Worm (Caenorhabditis elegans) whole organism, young adult: Measurements from ENCODE around the gene C32D5.14.

Source experiments
- B0019.2 ChIP-seq: fragments of 200-800 bp; sonication (Bioruptor generic); conservative IDR thresholded peaks from 2 replicates; pipeline ENCODE4 v1.3.6; 2022; ENCODE audit warnings: missing genetic modification reagents, missing genetic modification characterization, missing compliant biosample characterization
- B0261.1 ChIP-seq: sonication (generic microtip); optimal IDR thresholded peaks from 2 replicates; lab custom pipeline; 2016; ENCODE audit warnings: mild to moderate bottlenecking, missing genetic modification characterization, moderate library complexity, missing compliant biosample characterization
- F22D6.2 ChIP-seq: sonication (generic microtip); optimal IDR thresholded peaks from 2 replicates; lab custom pipeline; 2016; ENCODE audit warnings: mild to moderate bottlenecking, missing genetic modification characterization, missing compliant biosample characterization
- F23B12.7 ChIP-seq: sonication (generic microtip); optimal IDR thresholded peaks from 2 replicates; lab custom pipeline; 2017; ENCODE audit warnings: missing genetic modification characterization, mild to moderate bottlenecking, missing compliant biosample characterization, antibody characterized with exemption, moderate library complexity; ENCODE audit not compliant: insufficient read depth
- F52B5.7 ChIP-seq: sonication (generic microtip); optimal IDR thresholded peaks from 2 replicates; lab custom pipeline; 2016; ENCODE audit warnings: mild to moderate bottlenecking, missing genetic modification characterization, missing compliant biosample characterization
- T07F8.4 ChIP-seq: sonication (generic microtip); optimal IDR thresholded peaks from 2 replicates; lab custom pipeline; 2016; ENCODE audit warnings: mild to moderate bottlenecking, missing genetic modification characterization, moderate library complexity, missing compliant biosample characterization
- Y53F4B.3 ChIP-seq: fragments of 200-800 bp; sonication (Bioruptor generic); IDR thresholded peaks from 2 replicates; pipeline ENCODE4 v1.3.6; 2022; ENCODE audit warnings: missing genetic modification reagents, missing genetic modification characterization, missing compliant biosample characterization
- Y56A3A.18 ChIP-seq: fragments of 200-800 bp; sonication (Bioruptor generic); IDR thresholded peaks from 2 replicates; pipeline ENCODE4 v1.3.6; 2022; ENCODE audit warnings: missing genetic modification reagents, missing genetic modification characterization, missing compliant biosample characterization
- Y67H2A.10 ChIP-seq: fragments of 200-800 bp; sonication (Bioruptor generic); conservative IDR thresholded peaks from 2 replicates; pipeline ENCODE4 v1.3.6; 2022; ENCODE audit warnings: missing genetic modification reagents, missing genetic modification characterization, missing compliant biosample characterization
- akir-1 ChIP-seq: fragments of 200-800 bp; sonication (Bioruptor generic); optimal IDR thresholded peaks from 2 replicates; lab custom pipeline; 2018; ENCODE audit warnings: mild to moderate bottlenecking, missing genetic modification characterization, moderate library complexity, missing compliant biosample characterization
- ama-1 ChIP-seq, 3 experiments: fragments of 150-350 bp in 1 of 3; sonication (generic microtip) in 2 of 3; optimal IDR thresholded peaks; 2 replicates each; lab custom pipeline; 2014 to 2018; ENCODE audit warnings: missing biosample characterization in 2 of 3, missing genetic modification characterization in 2 of 3, missing genetic modification reagents in 2 of 3
- aptf-3 ChIP-seq: fragments of 200-800 bp; sonication (Bioruptor generic); IDR thresholded peaks from 2 replicates; pipeline ENCODE4 v1.3.6; 2022; ENCODE audit warnings: missing genetic modification characterization, missing compliant biosample characterization
- athp-1 ChIP-seq: sonication (generic microtip); optimal IDR thresholded peaks from 2 replicates; lab custom pipeline; 2017; ENCODE audit warnings: mild to moderate bottlenecking, missing genetic modification characterization, missing compliant biosample characterization
- attf-5 ChIP-seq: fragments of 200-800 bp; sonication (Bioruptor generic); optimal IDR thresholded peaks from 2 replicates; lab custom pipeline; 2018; ENCODE audit warnings: mild to moderate bottlenecking, missing genetic modification characterization, missing compliant biosample characterization
- bed-1 ChIP-seq: fragments of 200-800 bp; sonication (Bioruptor generic); IDR thresholded peaks from 2 replicates; pipeline ENCODE4 v1.3.6; 2022; ENCODE audit warnings: missing genetic modification reagents, missing genetic modification characterization, missing compliant biosample characterization
- cebp-1 ChIP-seq, 2 experiments: fragments of 200-800 bp in 1 of 2; sonication (Bioruptor generic) in 1 of 2; sonication (generic microtip) in 1 of 2; IDR thresholded peaks in 1 of 2; optimal IDR thresholded peaks in 1 of 2; 2 replicates each; pipeline versions ENCODE4 v1.3.6 to Lab custom; 2017 to 2022; ENCODE audit warnings: missing compliant biosample characterization in 2 of 2, missing genetic modification characterization in 2 of 2, mild to moderate bottlenecking in 1 of 2, missing genetic modification reagents in 1 of 2, moderate library complexity in 1 of 2
- ceh-27 ChIP-seq: fragments of 200-800 bp; sonication (Bioruptor generic); optimal IDR thresholded peaks from 2 replicates; lab custom pipeline; 2018; ENCODE audit warnings: mild to moderate bottlenecking, missing genetic modification characterization, moderate library complexity, missing compliant biosample characterization
- ceh-40 ChIP-seq: fragments of 200-800 bp; sonication (Bioruptor generic); IDR thresholded peaks from 2 replicates; pipeline ENCODE4 v1.3.6; 2022; ENCODE audit warnings: missing genetic modification characterization, missing compliant biosample characterization
- ceh-91 ChIP-seq: fragments of 200-800 bp; sonication (Bioruptor generic); IDR thresholded peaks from 2 replicates; pipeline ENCODE4 v1.3.6; 2022; ENCODE audit warnings: missing genetic modification reagents, missing genetic modification characterization, missing compliant biosample characterization
- ekl-4 ChIP-seq: fragments of 200-800 bp; sonication (Bioruptor generic); IDR thresholded peaks from 2 replicates; pipeline ENCODE4 v1.3.6; 2022; ENCODE audit warnings: missing genetic modification reagents, missing genetic modification characterization, missing compliant biosample characterization
- hlh-26 ChIP-seq: fragments of 200-800 bp; sonication (Bioruptor generic); conservative IDR thresholded peaks from 2 replicates; pipeline ENCODE4 v1.3.6; 2022; ENCODE audit warnings: missing genetic modification reagents, missing genetic modification characterization, missing compliant biosample characterization
- hmg-1.2 ChIP-seq: fragments of 200-800 bp; sonication (Bioruptor generic); IDR thresholded peaks from 2 replicates; pipeline ENCODE4 v1.3.6; 2022; ENCODE audit warnings: missing genetic modification reagents, missing genetic modification characterization, missing compliant biosample characterization
- hrde-1 ChIP-seq: sonication (generic microtip); optimal IDR thresholded peaks from 2 replicates; lab custom pipeline; 2016; ENCODE audit warnings: missing genetic modification characterization, mild to moderate bottlenecking, missing compliant biosample characterization, moderate library complexity, missing genotype, missing genetic modification reagents, borderline replicate concordance
- hsf-1 ChIP-seq: fragments of 200-800 bp; sonication (Bioruptor generic); IDR thresholded peaks from 2 replicates; pipeline ENCODE4 v1.3.6; 2022; ENCODE audit warnings: missing genetic modification reagents, missing genetic modification characterization, missing compliant biosample characterization
- let-526 ChIP-seq: fragments of 200-800 bp; sonication (Bioruptor generic); IDR thresholded peaks from 2 replicates; pipeline ENCODE4 v1.3.6; 2022; ENCODE audit warnings: missing genetic modification reagents, missing genetic modification characterization, missing compliant biosample characterization
- let-607 ChIP-seq, 2 experiments: fragments of 200-800 bp in 1 of 2; sonication (Bioruptor generic) in 1 of 2; sonication (generic microtip) in 1 of 2; optimal IDR thresholded peaks; 2 replicates each; lab custom pipeline; 2016 to 2018; ENCODE audit warnings: mild to moderate bottlenecking in 2 of 2, missing compliant biosample characterization in 2 of 2, missing genetic modification characterization in 2 of 2, moderate library complexity in 2 of 2, missing genotype in 1 of 2
- lin-40 ChIP-seq: sonication (generic microtip); optimal IDR thresholded peaks from 2 replicates; lab custom pipeline; 2016; ENCODE audit warnings: missing genetic modification characterization, mild to moderate bottlenecking, missing compliant biosample characterization, missing genotype, missing genetic modification reagents
- lin-54 ChIP-seq: fragments of 200-800 bp; sonication (Bioruptor generic); optimal IDR thresholded peaks from 2 replicates; lab custom pipeline; 2018; ENCODE audit warnings: mild to moderate bottlenecking, missing genetic modification characterization, missing compliant biosample characterization
- lir-1 ChIP-seq: fragments of 200-800 bp; sonication (Bioruptor generic); conservative IDR thresholded peaks from 2 replicates; pipeline ENCODE4 v1.3.6; 2022; ENCODE audit warnings: missing genetic modification reagents, missing genetic modification characterization, missing compliant biosample characterization
- mel-28 ChIP-seq: sonication (generic microtip); optimal IDR thresholded peaks from 2 replicates; lab custom pipeline; 2016; ENCODE audit warnings: borderline replicate concordance, mild to moderate bottlenecking, missing genetic modification characterization, missing compliant biosample characterization
- mes-4 ChIP-seq: sonication (generic microtip); optimal IDR thresholded peaks from 2 replicates; lab custom pipeline; 2016; ENCODE audit warnings: missing genotype, missing genetic modification characterization, missing compliant biosample characterization
- nfya-1 ChIP-seq: sonication (generic microtip); optimal IDR thresholded peaks from 2 replicates; lab custom pipeline; 2017; ENCODE audit warnings: antibody characterized with exemption, missing compliant biosample characterization, missing genetic modification characterization, borderline replicate concordance; ENCODE audit not compliant: insufficient read depth
- nfya-2 ChIP-seq: fragments of 200-800 bp; sonication (Bioruptor generic); IDR thresholded peaks from 2 replicates; pipeline ENCODE4 v1.3.6; 2022; ENCODE audit warnings: missing genetic modification reagents, missing genetic modification characterization, missing compliant biosample characterization
- nfyb-1 ChIP-seq: fragments of 200-800 bp; sonication (Bioruptor generic); IDR thresholded peaks from 2 replicates; pipeline ENCODE4 v1.3.6; 2022; ENCODE audit warnings: missing genetic modification reagents, missing genetic modification characterization, missing compliant biosample characterization
- nhr-179 ChIP-seq: sonication (generic microtip); optimal IDR thresholded peaks from 2 replicates; lab custom pipeline; 2016; ENCODE audit warnings: mild to moderate bottlenecking, missing genetic modification characterization, missing compliant biosample characterization
- pbrm-1 ChIP-seq: fragments of 200-800 bp; sonication (Bioruptor generic); IDR thresholded peaks from 2 replicates; pipeline ENCODE4 v1.3.6; 2022; ENCODE audit warnings: missing genetic modification reagents, missing genetic modification characterization, missing compliant biosample characterization
- rpc-1 ChIP-seq, 2 experiments: fragments of 150-350 bp in 1 of 2; sonication (generic microtip) in 1 of 2; optimal IDR thresholded peaks; 2 replicates each; lab custom pipeline; 2014 to 2018; ENCODE audit warnings: missing biosample characterization in 1 of 2, missing genetic modification characterization in 1 of 2, missing genetic modification reagents in 1 of 2, missing genotype in 1 of 2
- snpc-4 ChIP-seq, 5 experiments: fragments of 150-350 bp in 1 of 5; sonication (generic microtip) in 4 of 5; optimal IDR thresholded peaks; 2 replicates each; lab custom pipeline; 2014 to 2018; ENCODE audit warnings: missing genetic modification characterization in 5 of 5, missing biosample characterization in 3 of 5, antibody characterized with exemption in 2 of 5, mild to moderate bottlenecking in 2 of 5, missing compliant biosample characterization in 2 of 5, missing genotype in 2 of 5, moderate library complexity in 2 of 5, missing genetic modification reagents in 1 of 5
- tlf-1 ChIP-seq: fragments of 200-800 bp; sonication (Bioruptor generic); optimal IDR thresholded peaks from 2 replicates; lab custom pipeline; 2018; ENCODE audit warnings: mild to moderate bottlenecking, missing genetic modification characterization, missing compliant biosample characterization
- xnd-1 ChIP-seq: sonication (generic microtip); optimal IDR thresholded peaks from 2 replicates; lab custom pipeline; 2016; ENCODE audit warnings: missing genotype, missing genetic modification reagents, missing genetic modification characterization, missing compliant biosample characterization
- zim-3 ChIP-seq: sonication (generic microtip); optimal IDR thresholded peaks from 2 replicates; lab custom pipeline; 2017; ENCODE audit warnings: mild to moderate bottlenecking, missing genetic modification characterization, moderate library complexity, missing compliant biosample characterization
- ztf-18 ChIP-seq: sonication (generic microtip); optimal IDR thresholded peaks from 2 replicates; lab custom pipeline; 2016; ENCODE audit warnings: missing genotype, mild to moderate bottlenecking, missing genetic modification characterization, missing compliant biosample characterization
- ztf-25 ChIP-seq: fragments of 200-800 bp; sonication (Bioruptor generic); IDR thresholded peaks from 2 replicates; pipeline ENCODE4 v1.3.6; 2022; ENCODE audit warnings: missing genetic modification reagents, missing genetic modification characterization, missing compliant biosample characterization

The C32D5.14 gene

DNA sequence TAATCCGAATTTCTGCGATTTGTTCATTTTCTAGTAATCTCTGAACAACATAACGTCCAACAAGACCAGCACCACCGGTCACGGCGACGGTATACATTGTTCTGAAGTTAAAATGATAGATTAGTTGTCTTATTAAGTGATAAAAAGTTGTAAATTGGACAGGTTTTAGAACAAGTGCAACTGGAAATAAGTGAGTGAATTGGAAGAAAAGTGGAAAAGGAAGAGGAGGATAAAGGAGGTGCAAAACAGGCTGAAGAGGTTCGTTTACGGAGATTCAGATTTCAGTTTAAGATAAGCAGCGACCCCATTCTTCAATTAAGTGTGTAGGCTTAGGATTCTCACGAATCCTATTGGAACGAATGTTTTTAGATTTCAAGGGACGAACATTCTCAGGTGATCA lies 23.6 kb downstream of the C32D5.14 start, which contains the start of gene C32D5.12:
Gene C32D5.12, minus strand, starts transcription at position 101 of the 400 bp plus-strand sequence.
- TF ChIP-seq rpc-1 (optimal IDR thresholded peaks at IDR 0.05; lab: Kevin White, UChicago) (no peak), rpc-1 (tag; optimal IDR thresholded peaks at IDR 0.05; lab: Kevin White, UChicago) (no peak), cebp-1 (GFP tag; IDR thresholded peaks at IDR 0.05; lab: Robert Waterston, UW) (no peak), cebp-1 (tag; optimal IDR thresholded peaks at IDR 0.05; lab: Kevin White, UChicago) (no peak), F52B5.7 (tag; lab: Kevin White, UChicago) (no peak), snpc-4 (GFP tag; optimal IDR thresholded peaks at IDR 0.05; lab: Kevin White, UChicago) (no peak), snpc-4 (tag; optimal IDR thresholded peaks at IDR 0.05; lab: Kevin White, UChicago) (no peak), F22D6.2 (tag; lab: Kevin White, UChicago) (no peak), lin-40 (tag; lab: Kevin White, UChicago) (no peak), F23B12.7 (no peak), ztf-25 (GFP tag; lab: Robert Waterston, UW) (no peak), akir-1 (GFP tag; lab: Kevin White, UChicago) (no peak), ekl-4 (no peak), ceh-91 (GFP tag; lab: Robert Waterston, UW) (no peak), hrde-1 (tag; lab: Kevin White, UChicago) (no peak), ceh-40 (no peak), hlh-26 (GFP tag; lab: Robert Waterston, UW) (no peak), T07F8.4 (tag; lab: Kevin White, UChicago) (no peak), hsf-1 (GFP tag; lab: Robert Waterston, UW) (no peak), bed-1 (no peak), let-526 (GFP tag; lab: Robert Waterston, UW) (no peak), ceh-27 (GFP tag; lab: Kevin White, UChicago) (no peak), nfya-2 (GFP tag; lab: Robert Waterston, UW) (no peak)

DNA sequence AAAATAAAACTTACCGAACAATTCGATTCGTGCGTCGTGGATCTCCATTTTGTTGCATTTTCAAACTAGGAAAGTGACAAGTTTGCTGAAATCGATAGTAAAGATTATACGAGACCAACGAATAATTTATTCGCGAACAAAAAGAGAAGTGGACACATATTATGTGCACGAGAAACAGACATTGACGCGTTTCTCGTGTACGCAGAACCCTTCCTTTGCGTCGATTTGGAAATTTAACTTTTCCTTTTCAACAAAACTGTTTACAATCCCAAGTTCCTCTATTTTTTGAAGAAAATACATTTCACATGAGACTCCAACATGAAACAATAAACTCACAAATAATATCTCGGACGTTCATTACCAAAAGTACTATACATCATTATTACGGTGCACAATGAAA lies 25.5 kb downstream of the C32D5.14 start, which contains the start of gene K10B2.4:
Gene K10B2.4, minus strand, starts transcription at position 138 of the 400 bp plus-strand sequence.
- TF ChIP-seq ama-1 (optimal IDR thresholded peaks at IDR 0.05; lab: Kevin White, UChicago) = no peak
- peak in 1 of 2 experiments; percentile 38 for TF ChIP-seq ama-1 (GFP tag; optimal IDR thresholded peaks at IDR 0.05; lab: Kevin White, UChicago)
- no peak for TF ChIP-seq nhr-179 (tag; lab: Kevin White, UChicago)
- no peak for TF ChIP-seq athp-1 (tag; lab: Kevin White, UChicago)
- TF ChIP-seq attf-5 = peak; percentile 72
- no peak for TF ChIP-seq xnd-1 (tag; lab: Kevin White, UChicago)
- peak; percentile 80 for TF ChIP-seq F23B12.7
- no peak for TF ChIP-seq B0019.2 (GFP tag; lab: Robert Waterston, UW)
- TF ChIP-seq Y67H2A.10 (GFP tag; lab: Robert Waterston, UW) = 0 out of 2 replicates have a peak, but pooled peaks have one; percentile 21
- peak; percentile 43 for TF ChIP-seq tlf-1
- TF ChIP-seq nfyb-1 = peak; percentile 57; the same call in 1 of the 2 replicates
- no peak for TF ChIP-seq B0261.1 (tag; lab: Kevin White, UChicago)
- TF ChIP-seq aptf-3 (GFP tag; lab: Robert Waterston, UW) = no peak
- TF ChIP-seq Y56A3A.18 (GFP tag; lab: Robert Waterston, UW) = no peak
- no peak for TF ChIP-seq nfya-1
- TF ChIP-seq let-607 (tag; optimal IDR thresholded peaks at IDR 0.05; lab: Kevin White, UChicago) = peak in 1 of 2 experiments; percentile 5
- TF ChIP-seq ztf-18 (tag; lab: Kevin White, UChicago) = peak; percentile 92
- TF ChIP-seq rpc-1 (optimal IDR thresholded peaks at IDR 0.05; lab: Kevin White, UChicago) = no peak
- TF ChIP-seq rpc-1 (tag; optimal IDR thresholded peaks at IDR 0.05; lab: Kevin White, UChicago) = no peak
- TF ChIP-seq zim-3 (tag; lab: Kevin White, UChicago) = no peak
- no peak for TF ChIP-seq mel-28
- no peak for TF ChIP-seq pbrm-1 (GFP tag; lab: Robert Waterston, UW)
- no peak for TF ChIP-seq lir-1
- no peak for TF ChIP-seq Y53F4B.3
- TF ChIP-seq mes-4 (tag; lab: Kevin White, UChicago) = no peak
- TF ChIP-seq hmg-1.2 (GFP tag; lab: Robert Waterston, UW) = 0 out of 2 replicates have a peak, but pooled peaks have one; percentile 27
- TF ChIP-seq ztf-25 (GFP tag; lab: Robert Waterston, UW) = no peak
- TF ChIP-seq F22D6.2 (tag; lab: Kevin White, UChicago) = no peak
- peak; percentile 62 for TF ChIP-seq lin-54 (GFP tag; lab: Kevin White, UChicago)
- peak; percentile 22; the same call in 1 of the 2 replicates for TF ChIP-seq let-526 (GFP tag; lab: Robert Waterston, UW)
